Fruit fly (Drosophila melanogaster) whole organism, embryonic: Measurements from ENCODE around the gene SpdS.

Experiments
- CG10274 ChIP-seq: fragments of 200-800 bp; sonication (Bioruptor generic); optimal IDR thresholded peaks from 3 replicates; lab custom pipeline; 2017; ENCODE audit warnings: missing biosample characterization, mild to moderate bottlenecking, missing genetic modification characterization
- CG10565 ChIP-seq: fragments of 200-800 bp; sonication (Bioruptor generic); optimal IDR thresholded peaks from 3 replicates; lab custom pipeline; 2016; ENCODE audit warnings: missing biosample characterization, mild to moderate bottlenecking, missing genetic modification characterization
- CG11093 ChIP-seq: fragments of 200-800 bp; sonication (Bioruptor generic); IDR thresholded peaks from 3 replicates; pipeline ENCODE4 v1.3.6; 2022; ENCODE audit warnings: missing biosample characterization, missing genetic modification characterization
- CG12104 ChIP-seq: fragments of 200-800 bp; sonication (Bioruptor generic); optimal IDR thresholded peaks from 3 replicates; lab custom pipeline; 2016; ENCODE audit warnings: missing biosample characterization, missing genetic modification characterization
- CG13775 ChIP-seq: fragments of 200-800 bp; sonication (Bioruptor generic); optimal IDR thresholded peaks from 3 replicates; lab custom pipeline; 2017; ENCODE audit warnings: missing biosample characterization, mild to moderate bottlenecking, missing genetic modification characterization
- CG14014 ChIP-seq: fragments of 200-800 bp; sonication (Bioruptor generic); IDR thresholded peaks from 2 replicates; pipeline ENCODE4 v1.3.6; 2022; ENCODE audit warnings: missing biosample characterization, missing genetic modification characterization
- CG14710 ChIP-seq: fragments of 200-800 bp; sonication (Bioruptor generic); optimal IDR thresholded peaks from 3 replicates; lab custom pipeline; 2019; ENCODE audit warnings: missing biosample characterization, mild to moderate bottlenecking, missing genetic modification characterization, moderate library complexity
- CG15011 ChIP-seq: fragments of 200-800 bp; sonication (Bioruptor generic); optimal IDR thresholded peaks from 3 replicates; lab custom pipeline; 2018; ENCODE audit warnings: missing biosample characterization, mild to moderate bottlenecking, missing genetic modification characterization
- CG17385 ChIP-seq: fragments of 200-800 bp; sonication (Bioruptor generic); optimal IDR thresholded peaks from 3 replicates; lab custom pipeline; 2018; ENCODE audit warnings: missing biosample characterization, mild to moderate bottlenecking, missing genetic modification characterization
- CG18476 ChIP-seq: fragments of 200-800 bp; sonication (Bioruptor generic); optimal IDR thresholded peaks from 2 replicates; lab custom pipeline; 2016; ENCODE audit warnings: missing biosample characterization, mild to moderate bottlenecking, missing genetic modification characterization
- CG2129 ChIP-seq: fragments of 200-800 bp; sonication (Bioruptor generic); IDR thresholded peaks from 2 replicates; pipeline ENCODE4 v1.3.6; 2022; ENCODE audit warnings: missing biosample characterization, missing genetic modification characterization; ENCODE audit not compliant: partially characterized antibody
- CG3065 ChIP-seq: fragments of 200-800 bp; sonication (Bioruptor generic); optimal IDR thresholded peaks from 2 replicates; lab custom pipeline; 2016; ENCODE audit warnings: missing biosample characterization, missing genetic modification characterization
- CG34224 ChIP-seq: fragments of 200-800 bp; sonication (Bioruptor generic); IDR thresholded peaks from 3 replicates; pipeline ENCODE4 v1.3.6; 2022; ENCODE audit warnings: missing biosample characterization, missing genetic modification characterization; ENCODE audit not compliant: partially characterized antibody
- CG43689 ChIP-seq: fragments of 200-800 bp; sonication (Bioruptor generic); IDR thresholded peaks from 2 replicates; pipeline ENCODE4 v1.3.6; 2022; ENCODE audit warnings: missing biosample characterization, missing genetic modification characterization
- CG4424 ChIP-seq: fragments of 200-800 bp; sonication (Bioruptor generic); optimal IDR thresholded peaks from 3 replicates; lab custom pipeline; 2016; ENCODE audit warnings: missing biosample characterization, missing genetic modification characterization
- CG6175 ChIP-seq: fragments of 200-800 bp; sonication (Bioruptor generic); IDR thresholded peaks from 3 replicates; pipeline ENCODE4 v1.3.6; 2022; ENCODE audit warnings: missing biosample characterization, missing genetic modification characterization
- CG7928 ChIP-seq: fragments of 200-800 bp; sonication (Bioruptor generic); optimal IDR thresholded peaks from 2 replicates; lab custom pipeline; 2017; ENCODE audit warnings: missing biosample characterization, mild to moderate bottlenecking, missing genetic modification characterization
- CG7963 ChIP-seq: fragments of 200-800 bp; sonication (Bioruptor generic); IDR thresholded peaks from 3 replicates; pipeline ENCODE4 v1.3.6; 2022; ENCODE audit warnings: missing biosample characterization, missing genetic modification characterization; ENCODE audit not compliant: partially characterized antibody
- Deaf1 ChIP-seq: fragments of 200-800 bp; optimal IDR thresholded peaks from 3 replicates; lab custom pipeline; 2019; ENCODE audit warnings: missing biosample characterization, mild to moderate bottlenecking, missing genetic modification characterization, moderate library complexity
- Dip2 ChIP-seq: fragments of 200-800 bp; sonication (Bioruptor generic); IDR thresholded peaks from 2 replicates; pipeline ENCODE4 v1.3.6; 2022; ENCODE audit warnings: missing biosample characterization, missing genetic modification characterization
- Gsc ChIP-seq: fragments of 200-800 bp; sonication (Bioruptor generic); IDR thresholded peaks from 2 replicates; pipeline ENCODE4 v1.3.6; 2022; ENCODE audit warnings: missing biosample characterization, missing genetic modification characterization
- Hand ChIP-seq: fragments of 200-800 bp; sonication (Bioruptor generic); optimal IDR thresholded peaks from 2 replicates; lab custom pipeline; 2017; ENCODE audit warnings: mild to moderate bottlenecking, missing biosample characterization, missing genetic modification reagents, missing genetic modification characterization
- MESR4 ChIP-seq: fragments of 200-800 bp; sonication (Bioruptor generic); optimal IDR thresholded peaks from 2 replicates; lab custom pipeline; 2018; ENCODE audit warnings: missing biosample characterization, mild to moderate bottlenecking, missing genetic modification characterization, moderate library complexity
- Mad ChIP-seq: fragments of 200-800 bp; sonication (Bioruptor generic); optimal IDR thresholded peaks from 2 replicates; lab custom pipeline; 2016; ENCODE audit warnings: missing biosample characterization, missing genetic modification characterization
- Mrtf ChIP-seq: fragments of 200-800 bp; sonication (Bioruptor generic); IDR thresholded peaks from 3 replicates; pipeline ENCODE4 v1.3.6; 2022; ENCODE audit warnings: missing biosample characterization, missing genetic modification characterization
- TFAM ChIP-seq: fragments of 200-800 bp; sonication (Bioruptor generic); optimal IDR thresholded peaks from 2 replicates; lab custom pipeline; 2017; ENCODE audit warnings: missing biosample characterization, missing genetic modification characterization, inconsistent platforms
- ase ChIP-seq: fragments of 200-800 bp; sonication (Bioruptor generic); IDR thresholded peaks from 3 replicates; pipeline ENCODE4 v1.3.6; 2022; ENCODE audit warnings: missing biosample characterization, missing genetic modification characterization
- br ChIP-seq: fragments of >200 bp; optimal IDR thresholded peaks from 2 replicates; lab custom pipeline; 2017
- dysf ChIP-seq: fragments of 200-800 bp; sonication (Bioruptor generic); IDR thresholded peaks from 3 replicates; pipeline ENCODE4 v1.3.6; 2022; ENCODE audit warnings: missing biosample characterization, missing genetic modification characterization
- eyg ChIP-seq: fragments of 200-800 bp; sonication (Bioruptor generic); optimal IDR thresholded peaks from 3 replicates; lab custom pipeline; 2016; ENCODE audit warnings: missing biosample characterization, missing genetic modification characterization
- fd102C ChIP-seq: fragments of 200-800 bp; sonication (Bioruptor generic); optimal IDR thresholded peaks from 2 replicates; lab custom pipeline; 2018; ENCODE audit warnings: missing biosample characterization, mild to moderate bottlenecking, missing genetic modification characterization, moderate library complexity
- ftz-f1 ChIP-seq: fragments of 200-800 bp; sonication (Bioruptor generic); optimal IDR thresholded peaks from 2 replicates; lab custom pipeline; 2016; ENCODE audit warnings: missing biosample characterization, missing genetic modification characterization
- gsb-n ChIP-seq: fragments of 200-800 bp; sonication (Bioruptor generic); optimal IDR thresholded peaks from 3 replicates; lab custom pipeline; 2018; ENCODE audit warnings: missing biosample characterization, mild to moderate bottlenecking, missing genetic modification characterization
- inv ChIP-seq: fragments of 200-800 bp; sonication (Bioruptor generic); IDR thresholded peaks from 2 replicates; pipeline ENCODE4 v1.3.6; 2022; ENCODE audit warnings: missing biosample characterization, missing genetic modification characterization; ENCODE audit not compliant: partially characterized antibody
- nom ChIP-seq: fragments of 200-800 bp; sonication (Bioruptor generic); optimal IDR thresholded peaks from 2 replicates; lab custom pipeline; 2017; ENCODE audit warnings: missing biosample characterization, missing genetic modification characterization, mild to moderate bottlenecking, moderate library complexity, missing genetic modification reagents
- oc ChIP-seq: fragments of 200-800 bp; sonication (Bioruptor generic); optimal IDR thresholded peaks from 2 replicates; lab custom pipeline; 2018; ENCODE audit warnings: missing biosample characterization, mild to moderate bottlenecking, missing genetic modification characterization, moderate library complexity
- odd ChIP-seq: fragments of 200-800 bp; sonication (Bioruptor generic); optimal IDR thresholded peaks from 2 replicates; lab custom pipeline; 2017; ENCODE audit warnings: missing biosample characterization, mild to moderate bottlenecking, missing genetic modification characterization
- onecut ChIP-seq: fragments of 200-800 bp; sonication (Bioruptor generic); IDR thresholded peaks from 2 replicates; pipeline ENCODE4 v1.3.6; 2022; ENCODE audit warnings: missing biosample characterization, missing genetic modification characterization
- pan ChIP-seq, 4 experiments: fragments of >200 bp in 3 of 4; fragments of 200-800 bp in 1 of 4; sonication (Bioruptor generic) in 1 of 4; optimal IDR thresholded peaks in 3 of 4; IDR thresholded peaks in 1 of 4; 2 replicates each; pipeline versions ENCODE4 v1.3.6 to Lab custom; 2017 to 2022; ENCODE audit warnings: missing biosample characterization in 2 of 4, missing genetic modification characterization in 2 of 4, mixed read lengths in 1 of 4
- peb ChIP-seq: fragments of 200-800 bp; sonication (Bioruptor generic); IDR thresholded peaks from 2 replicates; pipeline ENCODE4 v1.3.6; 2022; ENCODE audit warnings: missing biosample characterization, missing genetic modification characterization
- pfk ChIP-seq: fragments of 200-800 bp; sonication (Bioruptor generic); optimal IDR thresholded peaks from 2 replicates; lab custom pipeline; 2018; ENCODE audit warnings: missing biosample characterization, mild to moderate bottlenecking, missing genetic modification characterization, moderate library complexity
- pum ChIP-seq: fragments of 200-800 bp; sonication (Bioruptor generic); optimal IDR thresholded peaks from 2 replicates; lab custom pipeline; 2016; ENCODE audit warnings: missing biosample characterization, missing genetic modification characterization
- ranshi ChIP-seq: fragments of 200-800 bp; sonication (Bioruptor generic); IDR thresholded peaks from 2 replicates; pipeline ENCODE4 v1.3.6; 2022; ENCODE audit warnings: missing biosample characterization, missing genetic modification characterization
- row ChIP-seq: fragments of 200-800 bp; sonication (Bioruptor generic); IDR thresholded peaks from 3 replicates; pipeline ENCODE4 v1.3.6; 2022; ENCODE audit warnings: missing biosample characterization, missing genetic modification characterization
- sc ChIP-seq, 3 experiments: fragments of >200 bp in 2 of 3; fragments of 200-800 bp in 1 of 3; sonication (Bioruptor generic) in 1 of 3; optimal IDR thresholded peaks; 2 replicates in 2 of 3; 3 replicates in 1 of 3; lab custom pipeline; 2017; ENCODE audit warnings: mild to moderate bottlenecking in 1 of 3, missing biosample characterization in 1 of 3, missing genetic modification characterization in 1 of 3, missing genetic modification reagents in 1 of 3
- sim ChIP-seq: fragments of 200-800 bp; sonication (Bioruptor generic); IDR thresholded peaks from 2 replicates; pipeline ENCODE4 v1.3.6; 2022; ENCODE audit warnings: missing biosample characterization, missing genetic modification characterization
- wek ChIP-seq: fragments of 200-800 bp; sonication (Bioruptor generic); optimal IDR thresholded peaks from 3 replicates; lab custom pipeline; 2018; ENCODE audit warnings: missing biosample characterization, mild to moderate bottlenecking, missing genetic modification characterization, moderate library complexity
- wor ChIP-seq: fragments of 200-800 bp; sonication (Bioruptor generic); IDR thresholded peaks from 2 replicates; pipeline ENCODE4 v1.3.6; 2022; ENCODE audit warnings: missing biosample characterization, missing genetic modification characterization
- z ChIP-seq: fragments of 200-800 bp; sonication (Bioruptor generic); IDR thresholded peaks from 3 replicates; pipeline ENCODE4 v1.3.6; 2022; ENCODE audit warnings: missing biosample characterization, missing genetic modification characterization
- zfh1 ChIP-seq: fragments of 200-800 bp; sonication (Bioruptor generic); IDR thresholded peaks from 3 replicates; pipeline ENCODE4 v1.3.6; 2022; ENCODE audit warnings: missing biosample characterization, missing genetic modification characterization

Gene SpdS

DNA sequence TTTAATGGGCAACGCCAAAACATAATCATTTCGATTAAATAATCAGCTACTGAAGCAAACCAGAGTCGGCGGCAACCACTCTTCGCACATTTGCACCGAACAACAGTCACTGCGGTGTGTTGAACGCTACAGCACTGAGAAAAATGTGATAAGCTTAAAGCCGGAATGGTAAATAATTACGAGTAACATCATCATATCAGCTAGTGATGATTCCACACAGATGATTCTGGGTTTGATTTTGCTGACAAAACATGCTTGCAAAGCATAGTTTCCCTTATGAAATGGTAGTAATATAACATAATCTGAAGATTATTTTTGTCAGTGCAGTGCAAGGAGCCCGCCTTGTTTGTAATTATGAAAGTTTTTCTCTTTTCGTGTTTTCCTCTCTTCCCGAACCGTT, 33.3 kb upstream of the SpdS start (continued):
- TF ChIP-seq CG14014 (no peak), MESR4 (no peak), z (GFP tag; lab: Robert Waterston, UW) (no peak), CG43689 (no peak), CG13775 (GFP tag; lab: Kevin White, UChicago) (peak; percentile 8), pfk (GFP tag; lab: Kevin White, UChicago) (no peak), Mad (GFP tag; lab: Kevin White, UChicago) (peak; percentile 18), wek (no peak), Hand (no peak), row (GFP tag; lab: Robert Waterston, UW) (peak; percentile 58; the same call in 2 of the 3 replicates), CG11093 (GFP tag; lab: Robert Waterston, UW) (no peak), wor (GFP tag; lab: Robert Waterston, UW) (0 out of 2 replicates have a peak, but pooled peaks have one; percentile 23), ranshi (GFP tag; lab: Robert Waterston, UW) (0 out of 2 replicates have a peak, but pooled peaks have one; percentile 11), CG14710 (peak; percentile 71), onecut (GFP tag; lab: Robert Waterston, UW) (peak; percentile 33; the same call in 1 of the 2 replicates), CG7963 (GFP tag; lab: Robert Waterston, UW) (no peak), CG2129 (GFP tag; lab: Robert Waterston, UW) (no peak), sim (GFP tag; lab: Robert Waterston, UW) (0 out of 2 replicates have a peak, but pooled peaks have one; percentile 40), br (no peak), dysf (GFP tag; lab: Robert Waterston, UW) (peak; percentile 55; the same call in 1 of the 3 replicates), nom (GFP tag; lab: Kevin White, UChicago) (no peak), CG10274 (GFP tag; lab: Kevin White, UChicago) (no peak), CG10565 (GFP tag; lab: Kevin White, UChicago) (no peak), CG17385 (peak; percentile 51), TFAM (GFP tag; lab: Kevin White, UChicago) (no peak), odd (GFP tag; lab: Kevin White, UChicago) (no peak), Mrtf (GFP tag; lab: Robert Waterston, UW) (0 out of 3 replicates have a peak, but pooled peaks have one; percentile 18), CG18476 (no peak), sc (optimal IDR thresholded peaks at IDR 0.05; lab: Kevin White, UChicago) (no peak), sc (GFP tag; optimal IDR thresholded peaks at IDR 0.05; lab: Kevin White, UChicago) (peak; percentile 38), oc (peak; percentile 44), pan (optimal IDR thresholded peaks at IDR 0.05; lab: Kevin White, UChicago) (no peak), pan (GFP tag; optimal IDR thresholded peaks at IDR 0.05 in 1 of 2, IDR thresholded peaks at IDR 0.05 in 1 of 2) (no peak), Dip2 (GFP tag; lab: Robert Waterston, UW) (no peak), CG15011 (GFP tag; lab: Kevin White, UChicago) (no peak), CG6175 (no peak), ase (GFP tag; lab: Robert Waterston, UW) (no peak), CG3065 (GFP tag; lab: Kevin White, UChicago) (no peak), CG4424 (GFP tag; lab: Kevin White, UChicago) (peak; percentile 55), Gsc (GFP tag; lab: Robert Waterston, UW) (no peak), gsb-n (peak; percentile 57), inv (GFP tag; lab: Robert Waterston, UW) (no peak), pum (GFP tag; lab: Kevin White, UChicago) (peak; percentile 43), CG34224 (no peak), fd102C (GFP tag; lab: Kevin White, UChicago) (no peak), ftz-f1 (no peak), Deaf1 (tag; lab: Kevin White, UChicago) (no peak), eyg (GFP tag; lab: Kevin White, UChicago) (no peak), CG7928 (GFP tag; lab: Kevin White, UChicago) (no peak), zfh1 (peak; percentile 75), CG12104 (no peak), peb (GFP tag; lab: Robert Waterston, UW) (no peak)
